Worm (Caenorhabditis elegans) whole organism, L2 larva: ENCODE measurements around the gene F40H3.2.

Experiments used
- C34F6.9 ChIP-seq: fragments of 150-350 bp; optimal IDR thresholded peaks from 2 replicates; lab custom pipeline; 2014; ENCODE audit warnings: missing biosample characterization, missing genetic modification characterization
- F13H6.1 ChIP-seq: sonication (generic microtip); optimal IDR thresholded peaks from 2 replicates; lab custom pipeline; 2016; ENCODE audit warnings: missing genetic modification characterization, missing compliant biosample characterization
- Y55F3AM.14 ChIP-seq: fragments of 200-800 bp; sonication (Bioruptor generic); optimal IDR thresholded peaks from 2 replicates; lab custom pipeline; 2018; ENCODE audit warnings: mild to moderate bottlenecking, missing genetic modification characterization, missing compliant biosample characterization
- ZK546.5 ChIP-seq: sonication (generic microtip); optimal IDR thresholded peaks from 2 replicates; lab custom pipeline; 2017; ENCODE audit warnings: missing biosample characterization, missing genetic modification characterization
- ama-1 ChIP-seq: fragments of 150-350 bp; optimal IDR thresholded peaks from 2 replicates; lab custom pipeline; 2018; ENCODE audit warnings: inconsistent platforms
- dmd-4 ChIP-seq: sonication (generic microtip); optimal IDR thresholded peaks from 2 replicates; lab custom pipeline; 2017; ENCODE audit warnings: missing biosample characterization, missing genetic modification characterization
- egl-27 ChIP-seq: sonication (generic microtip); optimal IDR thresholded peaks from 3 replicates; lab custom pipeline; 2017; ENCODE audit warnings: missing biosample characterization, missing genetic modification reagents, missing genetic modification characterization
- elt-3 ChIP-seq: sonication (generic microtip); optimal IDR thresholded peaks from 2 replicates; lab custom pipeline; 2017; ENCODE audit warnings: missing biosample characterization, missing genetic modification characterization
- lin-13 ChIP-seq: fragments of 150-350 bp; optimal IDR thresholded peaks from 2 replicates; lab custom pipeline; 2014; ENCODE audit warnings: missing biosample characterization, missing genetic modification reagents, missing genetic modification characterization
- lsy-2 ChIP-seq, 2 experiments: fragments of 150-350 bp in 1 of 2; sonication (generic microtip) in 1 of 2; optimal IDR thresholded peaks; 2 replicates each; lab custom pipeline; 2014 to 2017; ENCODE audit warnings: missing biosample characterization in 2 of 2, missing genetic modification characterization in 2 of 2
- mab-5 ChIP-seq: fragments of 150-350 bp; optimal IDR thresholded peaks from 2 replicates; lab custom pipeline; 2014; ENCODE audit warnings: missing biosample characterization, missing genetic modification characterization
- mdl-1 ChIP-seq, 2 experiments: fragments of 150-350 bp in 1 of 2; sonication (generic microtip) in 1 of 2; optimal IDR thresholded peaks; 2 replicates each; lab custom pipeline; 2017; ENCODE audit warnings: missing biosample characterization in 2 of 2, missing genetic modification characterization in 2 of 2
- nhr-11 ChIP-seq: fragments of 150-350 bp; optimal IDR thresholded peaks from 2 replicates; lab custom pipeline; 2014; ENCODE audit warnings: missing biosample characterization, missing genetic modification characterization
- nhr-12 ChIP-seq: fragments of 150-350 bp; optimal IDR thresholded peaks from 2 replicates; lab custom pipeline; 2014; ENCODE audit warnings: missing biosample characterization, missing genetic modification characterization
- nhr-21 ChIP-seq: fragments of 150-350 bp; optimal IDR thresholded peaks from 2 replicates; lab custom pipeline; 2014; ENCODE audit warnings: missing biosample characterization, missing genetic modification characterization
- nhr-23 ChIP-seq: fragments of 150-350 bp; optimal IDR thresholded peaks from 2 replicates; lab custom pipeline; 2014; ENCODE audit warnings: missing biosample characterization, missing genetic modification reagents, missing genetic modification characterization
- nhr-6 ChIP-seq: fragments of 150-350 bp; optimal IDR thresholded peaks from 2 replicates; lab custom pipeline; 2014; ENCODE audit warnings: missing biosample characterization, missing genetic modification characterization
- nhr-77 ChIP-seq: fragments of 150-350 bp; optimal IDR thresholded peaks from 2 replicates; lab custom pipeline; 2014; ENCODE audit warnings: missing biosample characterization, missing genetic modification characterization
- peb-1 ChIP-seq: fragments of 150-350 bp; optimal IDR thresholded peaks from 2 replicates; lab custom pipeline; 2014; ENCODE audit warnings: missing biosample characterization, missing genetic modification characterization
- sem-4 ChIP-seq: fragments of 150-350 bp; optimal IDR thresholded peaks from 2 replicates; lab custom pipeline; 2014; ENCODE audit warnings: missing biosample characterization, missing genetic modification reagents, missing genetic modification characterization
- skn-1 ChIP-seq: sonication (generic microtip); optimal IDR thresholded peaks from 2 replicates; lab custom pipeline; 2017; ENCODE audit warnings: missing biosample characterization, missing genetic modification characterization
- snpc-4 ChIP-seq: fragments of 150-350 bp; optimal IDR thresholded peaks from 2 replicates; lab custom pipeline; 2014; ENCODE audit warnings: missing biosample characterization, missing genetic modification characterization
- unc-39 ChIP-seq: fragments of 150-350 bp; optimal IDR thresholded peaks from 2 replicates; lab custom pipeline; 2014; ENCODE audit warnings: missing biosample characterization, missing genetic modification characterization
- unc-62 ChIP-seq: fragments of 150-350 bp; optimal IDR thresholded peaks from 2 replicates; lab custom pipeline; 2014; ENCODE audit warnings: missing biosample characterization, missing genetic modification reagents, missing genetic modification characterization
- ztf-11 ChIP-seq: sonication (generic microtip); optimal IDR thresholded peaks from 2 replicates; lab custom pipeline; 2017; ENCODE audit warnings: missing biosample characterization, missing genetic modification characterization
- ztf-4 ChIP-seq: fragments of 150-350 bp; optimal IDR thresholded peaks from 2 replicates; lab custom pipeline; 2014; ENCODE audit warnings: missing biosample characterization, missing genetic modification characterization

Gene F40H3.2

ce11 chrII:6221470-6221869 is 48.0 kb downstream of the F40H3.2 start:
- no peak for TF ChIP-seq nhr-12
- TF ChIP-seq elt-3, result no peak
- no peak for TF ChIP-seq nhr-11 (tag; lab: Kevin White, UChicago)
- no peak for TF ChIP-seq peb-1 (tag; lab: Kevin White, UChicago)
- no peak for TF ChIP-seq F13H6.1
- TF ChIP-seq ztf-11 (tag; lab: Kevin White, UChicago), result no peak
- TF ChIP-seq ama-1 (lab: Kevin White, UChicago), result no peak
- TF ChIP-seq mab-5, result no peak
- no peak for TF ChIP-seq lsy-2 (tag; optimal IDR thresholded peaks at IDR 0.05; lab: Kevin White, UChicago)
- TF ChIP-seq C34F6.9 (tag; lab: Kevin White, UChicago), result no peak
- TF ChIP-seq Y55F3AM.14, result no peak
- no peak for TF ChIP-seq dmd-4 (tag; lab: Kevin White, UChicago)
- no peak for TF ChIP-seq mdl-1 (tag; optimal IDR thresholded peaks at IDR 0.05; lab: Kevin White, UChicago)
- TF ChIP-seq skn-1 (tag; lab: Kevin White, UChicago), result no peak
- TF ChIP-seq snpc-4 (tag; lab: Kevin White, UChicago), result no peak
- TF ChIP-seq sem-4, result no peak

- TF ChIP-seq C34F6.9 (tag; lab: Kevin White, UChicago), result no peak
- no peak for TF ChIP-seq nhr-77 (tag; lab: Kevin White, UChicago)
- no peak for TF ChIP-seq lin-13 (GFP tag; lab: Kevin White, UChicago)
- no peak for TF ChIP-seq ztf-11 (tag; lab: Kevin White, UChicago)
- TF ChIP-seq ztf-4 (tag; lab: Kevin White, UChicago), result no peak
- no peak for TF ChIP-seq nhr-21 (tag; lab: Kevin White, UChicago)
- no peak for TF ChIP-seq lsy-2 (tag; optimal IDR thresholded peaks at IDR 0.05; lab: Kevin White, UChicago)
- TF ChIP-seq, all 48 proteins: peak for 0
Observed at ce11 chrII:6222558-6222957, 49.1 kb downstream of the F40H3.2 start, which contains the start of gene C30B5.6. C30B5.6 (minus strand) TSS chrII:6222658.

ce11 chrII:6223755-6224154 is 50.3 kb downstream of the F40H3.2 start:
- TF ChIP-seq egl-27 (tag; lab: Kevin White, UChicago), result no peak
- TF ChIP-seq nhr-23 (tag; lab: Kevin White, UChicago), result no peak
- TF ChIP-seq unc-62, result no peak
- no peak for TF ChIP-seq ZK546.5 (tag; lab: Kevin White, UChicago)
- TF ChIP-seq nhr-6 (tag; lab: Kevin White, UChicago), result no peak
- no peak for TF ChIP-seq snpc-4 (tag; lab: Kevin White, UChicago)
- no peak for TF ChIP-seq lin-13 (GFP tag; lab: Kevin White, UChicago)
- no peak for TF ChIP-seq unc-39
- TF ChIP-seq F13H6.1, result no peak
